Worm (Caenorhabditis elegans): ENCODE measurements around the gene F32E10.8.

DNA sequence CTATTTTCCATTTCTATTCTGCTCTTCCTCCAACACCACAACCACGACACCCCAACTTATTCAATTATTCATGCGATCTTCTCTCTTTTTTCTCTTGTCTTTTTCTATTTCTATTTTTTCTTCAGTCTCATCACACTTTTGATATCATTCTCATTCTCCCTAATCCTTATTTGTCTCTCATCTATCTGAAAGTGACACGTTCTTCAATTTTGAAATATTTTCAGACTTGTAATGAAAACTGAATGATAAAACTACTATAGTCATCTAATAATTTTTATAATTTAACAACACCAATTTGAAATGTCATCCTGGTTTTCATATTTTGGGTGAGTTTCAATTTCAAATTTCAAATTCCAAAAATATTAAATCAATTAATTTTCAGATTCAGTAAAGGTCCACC lies 21.2 kb downstream of the F32E10.8 start, which contains the start of gene cla-1:
- TF ChIP-seq ceh-2 (tag; optimal IDR thresholded peaks at IDR 0.05) (no peak), dmd-4 (tag; optimal IDR thresholded peaks at IDR 0.05; ENCODE audit: borderline replicate concordance) (no peak), fkh-10 (GFP tag; optimal IDR thresholded peaks at IDR 0.05) (no peak), elt-4 (tag; optimal IDR thresholded peaks at IDR 0.05) (no peak), ceh-30 (tag; optimal IDR thresholded peaks at IDR 0.05) (no peak), pat-9 (tag; optimal IDR thresholded peaks at IDR 0.05) (no peak), sox-2 (GFP tag; IDR thresholded peaks at IDR 0.05) (no peak), che-1 (tag; optimal IDR thresholded peaks at IDR 0.05) (no peak), ceh-31 (tag; optimal IDR thresholded peaks at IDR 0.05) (no peak), ama-1 (optimal IDR thresholded peaks at IDR 0.05) (no peak), tbx-2 (tag; optimal IDR thresholded peaks at IDR 0.05) (no peak), sox-4 (tag; optimal IDR thresholded peaks at IDR 0.05) (no peak), pqm-1 (tag; optimal IDR thresholded peaks at IDR 0.05) (no peak)

Measured in whole organism, late embryonic.